Fruit fly (Drosophila melanogaster) whole organism, prepupa: ENCODE measurements around the gene Abl.

Experiments
- Blimp-1 ChIP-seq: fragments of 200-800 bp; sonication (Bioruptor generic); optimal IDR thresholded peaks from 3 replicates; lab custom pipeline; 2017; ENCODE audit warnings: missing biosample characterization, missing genetic modification characterization, mild to moderate bottlenecking, moderate library complexity, missing genetic modification reagents
- CG10631 ChIP-seq: fragments of 200-800 bp; sonication (Bioruptor generic); optimal IDR thresholded peaks from 2 replicates; lab custom pipeline; 2016; ENCODE audit warnings: missing biosample characterization, missing genetic modification characterization
- CG11762 ChIP-seq: fragments of 200-800 bp; sonication (Bioruptor generic); optimal IDR thresholded peaks from 3 replicates; lab custom pipeline; 2016; ENCODE audit warnings: missing biosample characterization, missing genetic modification characterization; ENCODE audit not compliant: insufficient read depth
- CG11902 ChIP-seq: fragments of 200-800 bp; sonication (Bioruptor generic); optimal IDR thresholded peaks from 3 replicates; lab custom pipeline; 2016; ENCODE audit warnings: missing biosample characterization, missing genetic modification characterization
- CG1621 ChIP-seq: fragments of 200-800 bp; sonication (Bioruptor generic); optimal IDR thresholded peaks from 3 replicates; lab custom pipeline; 2018; ENCODE audit warnings: missing biosample characterization, mild to moderate bottlenecking, missing genetic modification characterization
- CG3032 ChIP-seq: fragments of 200-800 bp; optimal IDR thresholded peaks from 2 replicates; lab custom pipeline; 2019; ENCODE audit warnings: missing biosample characterization, mild to moderate bottlenecking, missing genetic modification characterization, moderate library complexity
- CG31627 ChIP-seq: fragments of 200-800 bp; sonication (Bioruptor generic); optimal IDR thresholded peaks from 3 replicates; lab custom pipeline; 2016; ENCODE audit warnings: missing biosample characterization, missing genetic modification characterization
- CG32006 ChIP-seq: fragments of 200-800 bp; sonication (Bioruptor generic); optimal IDR thresholded peaks from 3 replicates; lab custom pipeline; 2017; ENCODE audit warnings: missing biosample characterization, mild to moderate bottlenecking, missing genetic modification characterization
- CG3919 ChIP-seq: fragments of 200-800 bp; sonication (Bioruptor generic); optimal IDR thresholded peaks from 3 replicates; lab custom pipeline; 2016; ENCODE audit warnings: missing biosample characterization, missing genetic modification characterization
- CG6792 ChIP-seq: fragments of 200-800 bp; sonication (Bioruptor generic); optimal IDR thresholded peaks from 3 replicates; lab custom pipeline; 2016; ENCODE audit warnings: missing biosample characterization, missing genetic modification characterization
- CG6808 ChIP-seq: fragments of 200-800 bp; sonication (Bioruptor generic); optimal IDR thresholded peaks from 3 replicates; lab custom pipeline; 2017; ENCODE audit warnings: missing biosample characterization, missing genetic modification characterization, mild to moderate bottlenecking, moderate library complexity, missing genetic modification reagents
- CG8119 ChIP-seq: fragments of 200-800 bp; sonication (Bioruptor generic); IDR thresholded peaks from 3 replicates; pipeline ENCODE4 v1.3.6; 2022; ENCODE audit warnings: missing biosample characterization, missing genetic modification characterization
- CG8319 ChIP-seq: fragments of 200-800 bp; sonication (Bioruptor generic); optimal IDR thresholded peaks from 3 replicates; lab custom pipeline; 2016; ENCODE audit warnings: missing biosample characterization, missing genetic modification characterization
- CG9139 ChIP-seq: fragments of 200-800 bp; sonication (Bioruptor generic); optimal IDR thresholded peaks from 3 replicates; lab custom pipeline; 2017; ENCODE audit warnings: missing biosample characterization, mild to moderate bottlenecking, missing genetic modification characterization
- Eip75B ChIP-seq: fragments of 200-800 bp; sonication (Bioruptor generic); optimal IDR thresholded peaks from 3 replicates; lab custom pipeline; 2016; ENCODE audit warnings: missing biosample characterization, missing genetic modification characterization
- Eip78C ChIP-seq: fragments of 200-800 bp; sonication (Bioruptor generic); peaks from one replicate; lab custom pipeline; 2016; ENCODE audit warnings: missing biosample characterization, missing genetic modification characterization
- Eip93F ChIP-seq: fragments of 200-800 bp; sonication (Bioruptor generic); optimal IDR thresholded peaks from 2 replicates; lab custom pipeline; 2016; ENCODE audit warnings: missing biosample characterization, mild to moderate bottlenecking, missing genetic modification characterization
- Hr4 ChIP-seq: fragments of 200-800 bp; sonication (Bioruptor generic); optimal IDR thresholded peaks from 3 replicates; lab custom pipeline; 2016; ENCODE audit warnings: missing biosample characterization, missing genetic modification characterization
- OdsH ChIP-seq: fragments of 200-800 bp; sonication (Bioruptor generic); optimal IDR thresholded peaks from 3 replicates; lab custom pipeline; 2016; ENCODE audit warnings: missing biosample characterization, missing genetic modification characterization
- Smox ChIP-seq: fragments of 200-800 bp; sonication (Bioruptor generic); optimal IDR thresholded peaks from 3 replicates; lab custom pipeline; 2016; ENCODE audit warnings: missing biosample characterization, missing genetic modification characterization
- Sox102F ChIP-seq: fragments of 200-800 bp; sonication (Bioruptor generic); optimal IDR thresholded peaks from 2 replicates; lab custom pipeline; 2016; ENCODE audit warnings: missing biosample characterization, mild to moderate bottlenecking, missing genetic modification characterization
- Sox14 ChIP-seq: fragments of 200-800 bp; sonication (Bioruptor generic); optimal IDR thresholded peaks from 3 replicates; lab custom pipeline; 2016; ENCODE audit warnings: missing biosample characterization, missing genetic modification characterization
- Sox15 ChIP-seq: fragments of 200-800 bp; sonication (Bioruptor generic); optimal IDR thresholded peaks from 3 replicates; lab custom pipeline; 2016; ENCODE audit warnings: missing biosample characterization, missing genetic modification characterization
- achi ChIP-seq: fragments of 200-800 bp; sonication (Bioruptor generic); optimal IDR thresholded peaks from 3 replicates; lab custom pipeline; 2016; ENCODE audit warnings: missing biosample characterization, missing genetic modification characterization
- cyc ChIP-seq: fragments of 200-800 bp; sonication (Bioruptor generic); optimal IDR thresholded peaks from 3 replicates; lab custom pipeline; 2016; ENCODE audit warnings: missing biosample characterization, missing genetic modification characterization
- dac ChIP-seq: fragments of 200-800 bp; sonication (Bioruptor generic); optimal IDR thresholded peaks from 2 replicates; lab custom pipeline; 2017; ENCODE audit warnings: missing biosample characterization, mild to moderate bottlenecking, missing genetic modification characterization
- dsx ChIP-seq: fragments of 200-800 bp; optimal IDR thresholded peaks from 3 replicates; lab custom pipeline; 2019; ENCODE audit warnings: missing biosample characterization, mild to moderate bottlenecking, missing genetic modification characterization, moderate library complexity; ENCODE audit not compliant: poor library complexity, severe bottlenecking
- eg ChIP-seq: fragments of 200-800 bp; sonication (Bioruptor generic); IDR thresholded peaks from 3 replicates; pipeline ENCODE4 v1.3.6; 2022; ENCODE audit warnings: missing biosample characterization, missing genetic modification characterization
- esn ChIP-seq: fragments of 200-800 bp; sonication (Bioruptor generic); optimal IDR thresholded peaks from 2 replicates; lab custom pipeline; 2016; ENCODE audit warnings: missing biosample characterization, mild to moderate bottlenecking, missing genetic modification characterization, moderate library complexity
- fd59A ChIP-seq: fragments of 200-800 bp; sonication (Bioruptor generic); optimal IDR thresholded peaks from 2 replicates; lab custom pipeline; 2017; ENCODE audit warnings: missing biosample characterization, mild to moderate bottlenecking, missing genetic modification characterization, missing genetic modification reagents
- fd85E ChIP-seq: fragments of 200-800 bp; sonication (Bioruptor generic); optimal IDR thresholded peaks from 3 replicates; lab custom pipeline; 2016; ENCODE audit warnings: missing biosample characterization, missing genetic modification characterization
- fkh ChIP-seq: fragments of 200-800 bp; sonication (Bioruptor generic); optimal IDR thresholded peaks from 3 replicates; lab custom pipeline; 2017; ENCODE audit warnings: missing biosample characterization, mild to moderate bottlenecking, missing genetic modification characterization, moderate library complexity
- lz ChIP-seq: fragments of 200-800 bp; sonication (Bioruptor generic); optimal IDR thresholded peaks from 3 replicates; lab custom pipeline; 2016; ENCODE audit warnings: missing biosample characterization, missing genetic modification characterization
- pdm3 ChIP-seq: fragments of 200-800 bp; sonication (Bioruptor generic); optimal IDR thresholded peaks from 3 replicates; lab custom pipeline; 2016; ENCODE audit warnings: missing biosample characterization, missing genetic modification characterization
- salr ChIP-seq, 2 experiments: fragments of 200-800 bp; sonication (Bioruptor generic); optimal IDR thresholded peaks; 3 replicates each; lab custom pipeline; 2016 to 2018; ENCODE audit warnings: missing biosample characterization in 2 of 2, missing genetic modification characterization in 2 of 2, mild to moderate bottlenecking in 1 of 2
- spab ChIP-seq: fragments of 200-800 bp; sonication (Bioruptor generic); optimal IDR thresholded peaks from 2 replicates; lab custom pipeline; 2017; ENCODE audit warnings: missing biosample characterization, mild to moderate bottlenecking, missing genetic modification characterization, missing genetic modification reagents
- topi ChIP-seq: fragments of 200-800 bp; sonication (Bioruptor generic); optimal IDR thresholded peaks from 3 replicates; lab custom pipeline; 2016; ENCODE audit warnings: missing biosample characterization, missing genetic modification characterization
- vri ChIP-seq: fragments of 200-800 bp; sonication (Bioruptor generic); optimal IDR thresholded peaks from 3 replicates; lab custom pipeline; 2016; ENCODE audit warnings: missing biosample characterization, mild to moderate bottlenecking, missing genetic modification characterization

The Abl gene

DNA sequence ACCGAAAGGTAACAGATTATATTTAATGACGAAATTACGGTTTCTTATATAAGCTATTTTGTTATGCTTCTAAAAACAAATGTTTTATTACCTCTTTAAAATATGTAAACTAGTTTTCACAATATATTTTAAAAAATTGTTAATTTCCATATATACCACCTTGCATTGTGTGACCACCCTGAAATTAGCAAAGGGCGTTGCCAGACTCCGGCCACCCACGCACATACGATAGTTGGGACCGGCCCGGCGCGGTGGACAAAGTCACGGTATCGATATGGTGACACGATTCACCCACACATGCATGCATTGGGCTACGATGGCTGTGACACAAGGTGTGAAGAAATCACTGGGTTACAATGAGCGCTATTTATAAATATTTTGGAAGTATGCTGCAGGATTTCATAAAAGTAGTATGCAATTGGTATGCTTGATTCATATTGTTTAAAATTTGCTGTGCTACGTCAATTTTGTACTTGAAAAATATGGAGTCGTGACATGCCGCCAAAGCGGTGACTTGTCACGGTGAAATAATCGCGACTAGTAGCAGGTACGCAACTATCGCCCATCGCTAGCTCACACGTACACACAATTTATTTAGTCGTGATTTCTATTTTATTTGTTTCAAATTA is 59.6 kb downstream of the Abl start (continued):
- TF ChIP-seq CG9139 (GFP tag; lab: Kevin White, UChicago) (no peak), pdm3 (GFP tag; lab: Kevin White, UChicago) (no peak), Sox15 (GFP tag; lab: Kevin White, UChicago) (no peak), CG1621 (tag; lab: Kevin White, UChicago) (peak; percentile 37), lz (GFP tag; lab: Kevin White, UChicago) (peak; percentile 52), Eip93F (GFP tag; lab: Kevin White, UChicago) (no peak), CG32006 (no peak), spab (GFP tag; lab: Kevin White, UChicago) (no peak), achi (GFP tag; lab: Kevin White, UChicago) (no peak), salr (GFP tag; optimal IDR thresholded peaks at IDR 0.05; lab: Kevin White, UChicago) (no peak), Sox102F (no peak), CG11762 (GFP tag; lab: Kevin White, UChicago) (no peak), eg (GFP tag; lab: Robert Waterston, UW) (peak; percentile 73), fd59A (GFP tag; lab: Kevin White, UChicago) (no peak), fkh (GFP tag; lab: Kevin White, UChicago) (peak; percentile 53), dsx (GFP tag; lab: Kevin White, UChicago) (peak; percentile 7), Hr4 (GFP tag; lab: Kevin White, UChicago) (no peak), CG8119 (0 out of 3 replicates have a peak, but pooled peaks have one; percentile 54), CG8319 (GFP tag; lab: Kevin White, UChicago) (no peak), cyc (GFP tag; lab: Kevin White, UChicago) (peak; percentile 50), CG3032 (tag; lab: Kevin White, UChicago) (peak; percentile 57), vri (no peak), CG10631 (GFP tag; lab: Kevin White, UChicago) (no peak), CG31627 (GFP tag; lab: Kevin White, UChicago) (peak; percentile 61), Blimp-1 (no peak), CG6808 (no peak), Smox (no peak), fd85E (GFP tag; lab: Kevin White, UChicago) (no peak), CG6792 (GFP tag; lab: Kevin White, UChicago) (peak; percentile 10), CG3919 (GFP tag; lab: Kevin White, UChicago) (peak; percentile 59)

DNA sequence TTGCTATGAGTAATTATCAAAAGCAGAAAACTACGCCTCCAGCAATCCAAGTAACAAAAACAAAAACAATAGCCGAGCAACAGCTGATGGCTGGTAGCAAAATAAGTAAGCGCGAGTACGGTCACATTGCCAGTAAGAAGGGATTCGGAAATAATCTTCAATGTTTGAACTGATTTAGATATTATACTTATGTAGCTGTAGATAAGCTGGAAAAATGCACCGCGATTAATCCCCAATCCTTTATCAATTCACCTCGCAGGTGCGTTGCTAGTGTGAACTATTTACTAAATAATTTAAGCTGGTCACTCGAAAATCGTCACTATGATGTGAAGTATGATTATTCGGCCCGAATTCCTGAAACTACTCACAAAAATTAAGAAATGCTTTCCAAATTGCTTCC is 60.7 kb downstream of the Abl start, which contains the start of the genes Syx8 and CG32163:
Gene Syx8 (minus strand): TSS at position 69 of the 400 bp plus-strand sequence.
Gene CG32163 (plus strand): TSS at position 169 of the 400 bp plus-strand sequence.
- TF ChIP-seq Eip75B: no peak
- TF ChIP-seq CG6808: no peak
- TF ChIP-seq CG31627 (GFP tag; lab: Kevin White, UChicago): no peak
- TF ChIP-seq CG11902 (GFP tag; lab: Kevin White, UChicago): no peak
- TF ChIP-seq CG32006: no peak
- peak; percentile 32 for TF ChIP-seq Sox14 (GFP tag; lab: Kevin White, UChicago)

DNA sequence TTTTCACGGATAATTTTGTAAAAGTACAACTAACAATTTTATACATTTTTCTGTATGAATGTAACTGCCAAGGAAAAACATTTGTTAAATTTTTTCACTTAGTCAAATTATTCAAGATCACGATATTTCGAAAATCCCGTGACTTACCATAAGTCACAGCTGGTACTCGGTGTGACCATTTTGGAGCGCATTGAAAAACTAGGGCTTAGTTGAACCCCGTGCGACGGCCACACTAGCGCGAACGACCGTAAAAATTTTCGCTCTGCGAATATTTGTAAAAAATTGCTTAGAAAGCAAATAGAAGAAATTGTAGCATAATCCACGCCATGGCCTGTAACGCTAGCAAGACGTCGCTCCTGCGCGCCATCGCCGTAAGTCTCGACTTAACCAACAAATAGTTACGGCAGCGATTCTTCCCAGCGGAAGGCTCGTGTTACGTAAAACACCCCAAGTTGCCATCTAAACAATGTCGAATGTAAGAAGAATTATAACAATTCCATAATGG is 63.6 kb downstream of the Abl start, which contains the start of gene UQCR-C2:
Gene UQCR-C2 (plus strand): TSS at position 51 of the 505 bp plus-strand sequence.
- TF ChIP-seq esn (GFP tag; lab: Kevin White, UChicago): peak; percentile 18
- TF ChIP-seq CG1621 (tag; lab: Kevin White, UChicago): peak; percentile 78
- TF ChIP-seq CG3032 (tag; lab: Kevin White, UChicago): peak; percentile 17
- no peak for TF ChIP-seq cyc (GFP tag; lab: Kevin White, UChicago)
- TF ChIP-seq dac (GFP tag; lab: Kevin White, UChicago): no peak
- no peak for TF ChIP-seq Eip75B
- TF ChIP-seq Sox14 (GFP tag; lab: Kevin White, UChicago): peak; percentile 34
- TF ChIP-seq eg (GFP tag; lab: Robert Waterston, UW): no peak
- TF ChIP-seq OdsH (GFP tag; lab: Kevin White, UChicago): no peak
- TF ChIP-seq lz (GFP tag; lab: Kevin White, UChicago): peak; percentile 31
- TF ChIP-seq CG31627 (GFP tag; lab: Kevin White, UChicago): no peak
- TF ChIP-seq topi (GFP tag; lab: Kevin White, UChicago): peak; percentile 16
- peak; percentile 42 for TF ChIP-seq Eip78C (GFP tag; lab: Kevin White, UChicago)
